Worm (Caenorhabditis elegans) whole organism, L4 larva: Measurements from ENCODE around the gene F43D2.3.

Source experiments
- F26F4.8 ChIP-seq: fragments of 200-800 bp; sonication (Bioruptor generic); conservative IDR thresholded peaks from 2 replicates; pipeline ENCODE4 v1.3.6; 2022; ENCODE audit warnings: missing genetic modification characterization, missing compliant biosample characterization
- R02D3.7 ChIP-seq: fragments of 150-350 bp; sonication (generic microtip); optimal IDR thresholded peaks from 3 replicates; lab custom pipeline; 2014; ENCODE audit warnings: missing biosample characterization, missing genetic modification characterization
- T26A8.4 ChIP-seq: fragments of 200-800 bp; sonication (Bioruptor generic); IDR thresholded peaks from 2 replicates; pipeline ENCODE4 v1.3.6; 2022; ENCODE audit warnings: missing genetic modification characterization, missing compliant biosample characterization
- Y5F2A.4 ChIP-seq: fragments of 200-800 bp; sonication (Bioruptor generic); optimal IDR thresholded peaks from 2 replicates; lab custom pipeline; 2018; ENCODE audit warnings: mild to moderate bottlenecking, missing genetic modification characterization, missing compliant biosample characterization
- aha-1 ChIP-seq: fragments of 150-350 bp; peaks from one replicate; lab custom pipeline; 2014; ENCODE audit warnings: missing biosample characterization, missing genetic modification characterization
- ama-1 ChIP-seq: fragments of 150-350 bp; optimal IDR thresholded peaks from 2 replicates; lab custom pipeline; 2014; ENCODE audit warnings: inconsistent platforms, mixed read lengths
- ceh-20 ChIP-seq: fragments of 200-800 bp; sonication (Bioruptor generic); IDR thresholded peaks from 2 replicates; pipeline ENCODE4 v1.3.6; 2022; ENCODE audit warnings: missing genetic modification reagents, missing genetic modification characterization, missing compliant biosample characterization
- ceh-28 ChIP-seq: fragments of 150-350 bp; optimal IDR thresholded peaks from 2 replicates; lab custom pipeline; 2014; ENCODE audit warnings: missing biosample characterization, missing genetic modification reagents, missing genetic modification characterization
- ces-1 ChIP-seq: fragments of 150-350 bp; sonication (generic microtip); optimal IDR thresholded peaks from 4 replicates; lab custom pipeline; 2014; ENCODE audit warnings: missing biosample characterization, missing genetic modification reagents, missing genetic modification characterization
- cey-2 ChIP-seq: sonication (generic microtip); optimal IDR thresholded peaks from 3 replicates; lab custom pipeline; 2017; ENCODE audit warnings: missing genetic modification characterization, mild to moderate bottlenecking, missing compliant biosample characterization, antibody characterized with exemption, borderline replicate concordance; ENCODE audit not compliant: insufficient read depth
- ctbp-1 ChIP-seq: fragments of 200-800 bp; sonication (Bioruptor generic); IDR thresholded peaks from 2 replicates; pipeline ENCODE4 v1.3.6; 2022; ENCODE audit warnings: missing genetic modification reagents, missing genetic modification characterization, missing compliant biosample characterization
- daf-16 ChIP-seq, 3 experiments: sonication (generic microtip); optimal IDR thresholded peaks; 2 replicates each; lab custom pipeline; 2016 to 2017; ENCODE audit warnings: missing genetic modification characterization in 3 of 3, missing genetic modification reagents in 3 of 3, mild to moderate bottlenecking in 2 of 3, missing compliant biosample characterization in 2 of 3, missing biosample characterization in 1 of 3, moderate library complexity in 1 of 3
- dmd-9 ChIP-seq: fragments of 200-800 bp; sonication (Bioruptor generic); IDR thresholded peaks from 2 replicates; pipeline ENCODE4 v1.3.6; 2022; ENCODE audit warnings: missing genetic modification reagents, missing genetic modification characterization, missing compliant biosample characterization
- dpl-1 ChIP-seq: fragments of 150-350 bp; optimal IDR thresholded peaks from 2 replicates; lab custom pipeline; 2014; ENCODE audit warnings: missing biosample characterization, missing genetic modification reagents, missing genetic modification characterization
- duxl-1 ChIP-seq: sonication (generic microtip); optimal IDR thresholded peaks from 2 replicates; lab custom pipeline; 2016; ENCODE audit warnings: mild to moderate bottlenecking, missing genetic modification characterization, moderate library complexity, missing compliant biosample characterization; ENCODE audit not compliant: poor library complexity
- gei-8 ChIP-seq: fragments of 200-800 bp; sonication (Bioruptor generic); optimal IDR thresholded peaks from 2 replicates; lab custom pipeline; 2018; ENCODE audit warnings: mild to moderate bottlenecking, missing genetic modification characterization, missing compliant biosample characterization
- hlh-11 ChIP-seq: fragments of 200-800 bp; sonication (Bioruptor generic); optimal IDR thresholded peaks from 2 replicates; lab custom pipeline; 2018; ENCODE audit warnings: mild to moderate bottlenecking, missing genetic modification characterization, missing compliant biosample characterization
- hlh-30 ChIP-seq: sonication (generic microtip); optimal IDR thresholded peaks from 2 replicates; lab custom pipeline; 2017; ENCODE audit warnings: antibody characterized with exemption, mild to moderate bottlenecking, missing genetic modification characterization, missing compliant biosample characterization; ENCODE audit not compliant: insufficient read depth
- lin-1 ChIP-seq: fragments of 200-800 bp; sonication (Bioruptor generic); IDR thresholded peaks from 2 replicates; pipeline ENCODE4 v1.3.6; 2022; ENCODE audit warnings: missing genetic modification reagents, missing genetic modification characterization, missing compliant biosample characterization
- lin-13 ChIP-seq: fragments of 150-350 bp; optimal IDR thresholded peaks from 2 replicates; lab custom pipeline; 2014; ENCODE audit warnings: missing biosample characterization, missing genetic modification reagents, missing genetic modification characterization
- lin-39 ChIP-seq: fragments of 150-350 bp; optimal IDR thresholded peaks from 2 replicates; lab custom pipeline; 2014; ENCODE audit warnings: missing biosample characterization, missing genetic modification reagents, missing genetic modification characterization
- lir-3 ChIP-seq: sonication (generic microtip); optimal IDR thresholded peaks from 2 replicates; lab custom pipeline; 2016; ENCODE audit warnings: mild to moderate bottlenecking, missing genetic modification characterization, missing compliant biosample characterization
- mdl-1 ChIP-seq, 2 experiments: fragments of 150-350 bp in 1 of 2; sonication (generic microtip) in 1 of 2; optimal IDR thresholded peaks; 2 replicates each; lab custom pipeline; 2014 to 2017; ENCODE audit warnings: missing biosample characterization in 2 of 2, missing genetic modification characterization in 2 of 2
- mep-1 ChIP-seq: fragments of 150-350 bp; sonication (generic microtip); optimal IDR thresholded peaks from 3 replicates; lab custom pipeline; 2014; ENCODE audit warnings: missing biosample characterization, missing genetic modification characterization
- mxl-2 ChIP-seq: fragments of 200-800 bp; sonication (Bioruptor generic); conservative IDR thresholded peaks from 2 replicates; pipeline ENCODE4 v1.3.6; 2022; ENCODE audit warnings: missing genetic modification reagents, missing genetic modification characterization, missing compliant biosample characterization
- mxl-3 ChIP-seq: fragments of 200-800 bp; sonication (Bioruptor generic); optimal IDR thresholded peaks from 2 replicates; lab custom pipeline; 2018; ENCODE audit warnings: mild to moderate bottlenecking, missing genetic modification characterization, missing compliant biosample characterization
- nhr-11 ChIP-seq: fragments of 150-350 bp; optimal IDR thresholded peaks from 2 replicates; lab custom pipeline; 2014; ENCODE audit warnings: missing biosample characterization, missing genetic modification characterization
- nhr-111 ChIP-seq: fragments of 200-800 bp; sonication (Bioruptor generic); optimal IDR thresholded peaks from 2 replicates; lab custom pipeline; 2018; ENCODE audit warnings: mild to moderate bottlenecking, missing genetic modification characterization, missing compliant biosample characterization
- nhr-25 ChIP-seq: sonication (generic microtip); optimal IDR thresholded peaks from 2 replicates; lab custom pipeline; 2017; ENCODE audit warnings: missing genetic modification characterization, mild to moderate bottlenecking, missing compliant biosample characterization, antibody characterized with exemption, moderate library complexity, borderline replicate concordance; ENCODE audit not compliant: insufficient read depth
- nhr-28 ChIP-seq: fragments of 150-350 bp; optimal IDR thresholded peaks from 2 replicates; lab custom pipeline; 2014; ENCODE audit warnings: missing biosample characterization, missing genetic modification characterization
- nhr-42 ChIP-seq: fragments of 200-800 bp; sonication (Bioruptor generic); IDR thresholded peaks from 2 replicates; pipeline ENCODE4 v1.3.6; 2022; ENCODE audit warnings: missing genetic modification characterization, missing compliant biosample characterization
- nhr-48 ChIP-seq: sonication (generic microtip); optimal IDR thresholded peaks from 2 replicates; lab custom pipeline; 2016; ENCODE audit warnings: mild to moderate bottlenecking, missing genetic modification characterization, missing compliant biosample characterization
- saeg-2 ChIP-seq: fragments of 200-800 bp; sonication (Bioruptor generic); IDR thresholded peaks from 2 replicates; pipeline ENCODE4 v1.3.6; 2022; ENCODE audit warnings: missing genetic modification reagents, missing genetic modification characterization, missing compliant biosample characterization
- sdz-12 ChIP-seq: fragments of 200-800 bp; sonication (Bioruptor generic); optimal IDR thresholded peaks from 2 replicates; lab custom pipeline; 2018; ENCODE audit warnings: mild to moderate bottlenecking, missing genetic modification characterization, missing compliant biosample characterization
- set-16 ChIP-seq: fragments of 200-800 bp; sonication (Bioruptor generic); IDR thresholded peaks from 2 replicates; pipeline ENCODE4 v1.3.6; 2022; ENCODE audit warnings: missing genetic modification reagents, missing genetic modification characterization, missing compliant biosample characterization
- skn-1 ChIP-seq: fragments of 150-350 bp; optimal IDR thresholded peaks from 2 replicates; lab custom pipeline; 2014; ENCODE audit warnings: missing biosample characterization, missing genetic modification characterization
- snpc-1.2 ChIP-seq: fragments of 200-800 bp; sonication (Bioruptor generic); IDR thresholded peaks from 2 replicates; pipeline ENCODE4 v1.3.6; 2022; ENCODE audit warnings: missing genetic modification reagents, missing genetic modification characterization, missing compliant biosample characterization
- unc-62 ChIP-seq, 3 experiments: fragments of 150-350 bp in 1 of 3; sonication (generic microtip); optimal IDR thresholded peaks in 2 of 3; peaks in 1 of 3; 1 replicate in 1 of 3; 2 replicates in 2 of 3; lab custom pipeline; 2014 to 2017; ENCODE audit warnings: missing biosample characterization in 3 of 3, missing genetic modification characterization in 3 of 3, missing genetic modification reagents in 3 of 3, missing genotype in 1 of 3
- zag-1 ChIP-seq: fragments of 150-350 bp; optimal IDR thresholded peaks from 2 replicates; lab custom pipeline; 2014; ENCODE audit warnings: missing biosample characterization, missing genetic modification characterization
- zfp-2 ChIP-seq: sonication (generic microtip); optimal IDR thresholded peaks from 2 replicates; lab custom pipeline; 2016; ENCODE audit warnings: mild to moderate bottlenecking, missing genetic modification characterization, missing compliant biosample characterization
- zfp-3 ChIP-seq: fragments of 200-800 bp; sonication (Bioruptor generic); conservative IDR thresholded peaks from 2 replicates; pipeline ENCODE4 v1.3.6; 2022; ENCODE audit warnings: missing genetic modification reagents, missing genetic modification characterization, missing compliant biosample characterization

F43D2.3 gene

ce11 chrV:14656970-14657369, 25.3 kb downstream of the F43D2.3 start:
- no peak for TF ChIP-seq saeg-2 (GFP tag; lab: Robert Waterston, UW)
- TF ChIP-seq lir-3 (tag; lab: Kevin White, UChicago), result no peak
- TF ChIP-seq hlh-30 (tag; lab: Kevin White, UChicago), result peak; percentile 62
- peak in 1 of 2 experiments; percentile 36 for TF ChIP-seq mdl-1 (tag; optimal IDR thresholded peaks at IDR 0.05; lab: Kevin White, UChicago)
- peak; percentile 5 for TF ChIP-seq nhr-28 (tag; lab: Kevin White, UChicago)
- no peak for TF ChIP-seq skn-1 (tag; lab: Kevin White, UChicago)
- TF ChIP-seq dmd-9 (GFP tag; lab: Robert Waterston, UW), result no peak

ce11 chrV:14658131-14658530, 26.4 kb downstream of the F43D2.3 start, which contains the start of gene slc-25A29:
Gene slc-25A29 (minus strand): TSS chrV:14658175.
- TF ChIP-seq hlh-11 (peak; percentile 25), nhr-28 (tag; lab: Kevin White, UChicago) (peak; percentile 19), set-16 (GFP tag; lab: Robert Waterston, UW) (no peak), mdl-1 (tag; optimal IDR thresholded peaks at IDR 0.05; lab: Kevin White, UChicago) (peak in 1 of 2 experiments; percentile 4), mxl-3 (GFP tag; lab: Kevin White, UChicago) (peak; percentile 36), F26F4.8 (GFP tag; lab: Robert Waterston, UW) (no peak), hlh-30 (tag; lab: Kevin White, UChicago) (peak; percentile 3)

ce11 chrV:14659595-14659994, 27.9 kb downstream of the F43D2.3 start:
- TF ChIP-seq cey-2 (tag; lab: Kevin White, UChicago) (no peak), unc-62 (GFP tag; optimal IDR thresholded peaks at IDR 0.05 in 1 of 2; lab: Kevin White, UChicago) (peak in 1 of 2 experiments; percentile 90), unc-62 (tag; optimal IDR thresholded peaks at IDR 0.05; lab: Kevin White, UChicago) (no peak), dpl-1 (no peak), Y5F2A.4 (GFP tag; lab: Kevin White, UChicago) (no peak)

ce11 chrV:14660608-14661355, 29.1 kb downstream of the F43D2.3 start, which contains the start of gene srh-17:
Gene srh-17 (plus strand): TSS chrV:14661305.
- TF ChIP-seq ceh-20 (peak; percentile 65; the same call in 1 of the 2 replicates), gei-8 (GFP tag; lab: Kevin White, UChicago) (no peak), nhr-48 (peak; percentile 90), ces-1 (GFP tag; lab: Kevin White, UChicago) (no peak), lin-39 (tag; lab: Kevin White, UChicago) (no peak), mxl-3 (GFP tag; lab: Kevin White, UChicago) (peak; percentile 93), nhr-111 (GFP tag; lab: Kevin White, UChicago) (no peak), R02D3.7 (tag; lab: Kevin White, UChicago) (no peak), zfp-3 (GFP tag; lab: Robert Waterston, UW) (no peak), sdz-12 (GFP tag; lab: Kevin White, UChicago) (no peak), T26A8.4 (no peak), nhr-11 (peak; percentile 14), ceh-28 (no peak), ama-1 (lab: Kevin White, UChicago) (no peak), duxl-1 (tag; lab: Kevin White, UChicago) (no peak), hlh-30 (tag; lab: Kevin White, UChicago) (peak; percentile 77), zfp-2 (tag; lab: Kevin White, UChicago) (no peak), snpc-1.2 (no peak), lin-13 (GFP tag; lab: Kevin White, UChicago) (no peak), lin-1 (GFP tag; lab: Robert Waterston, UW) (no peak), ctbp-1 (no peak), daf-16 (GFP tag; optimal IDR thresholded peaks at IDR 0.05; lab: Kevin White, UChicago) (no peak), daf-16 (tag; optimal IDR thresholded peaks at IDR 0.05; lab: Kevin White, UChicago) (no peak), nhr-42 (GFP tag; lab: Robert Waterston, UW) (no peak), mxl-2 (no peak), mep-1 (tag; lab: Kevin White, UChicago) (no peak), zag-1 (tag; lab: Kevin White, UChicago) (no peak), aha-1 (tag; lab: Kevin White, UChicago) (peak; percentile 92), nhr-25 (tag; lab: Kevin White, UChicago) (peak; percentile 20)
